Fruit fly (Drosophila melanogaster): Measurements from ENCODE around the gene CG43317.
A peak's percentile ranks its signal among the peaks of the same experiment; 100 is the strongest.

CG43317 gene

dm6 chr3R:15803502-15804461, 30.4 kb downstream of the CG43317 start, which contains the start of gene alpha-Man-IIb (continued):
- peak; percentile 6 for TF ChIP-seq CG17186 (GFP tag; optimal IDR thresholded peaks at IDR 0.05)
- no peak for TF ChIP-seq CG6683 (GFP tag; optimal IDR thresholded peaks at IDR 0.05)
- no peak for TF ChIP-seq gt (GFP tag; IDR thresholded peaks at IDR 0.05)
- TF ChIP-seq CG17612 (GFP tag; IDR thresholded peaks at IDR 0.05), result no peak
- TF ChIP-seq Gug (GFP tag; IDR thresholded peaks at IDR 0.05), result no peak
- TF ChIP-seq CG4328 (GFP tag; optimal IDR thresholded peaks at IDR 0.05), result no peak
- no peak for TF ChIP-seq CG11723 (GFP tag; optimal IDR thresholded peaks at IDR 0.05)
- peak in 1 of 2 experiments; percentile 5 for TF ChIP-seq insv (GFP tag; optimal IDR thresholded peaks at IDR 0.05)
- TF ChIP-seq CG31224 (GFP tag; IDR thresholded peaks at IDR 0.05), result no peak
- TF ChIP-seq zfh2 (GFP tag; optimal IDR thresholded peaks at IDR 0.05), result no peak
- no peak for TF ChIP-seq HLHmδ (GFP tag; optimal IDR thresholded peaks at IDR 0.05)
- TF ChIP-seq lov (optimal IDR thresholded peaks at IDR 0.05), result no peak
- peak; percentile 51; the same call in 1 of the 3 replicates for TF ChIP-seq lov (GFP tag; IDR thresholded peaks at IDR 0.05)
- TF ChIP-seq Dp (GFP tag; optimal IDR thresholded peaks at IDR 0.05), result peak; percentile 97
- TF ChIP-seq aop (GFP tag; IDR thresholded peaks at IDR 0.05), result no peak
- no peak for TF ChIP-seq Fer3 (tag; optimal IDR thresholded peaks at IDR 0.05)
- no peak for TF ChIP-seq Dip3 (GFP tag; optimal IDR thresholded peaks at IDR 0.05)
- TF ChIP-seq CG8478 (optimal IDR thresholded peaks at IDR 0.05), result no peak
- TF ChIP-seq CG7357 (GFP tag; IDR thresholded peaks at IDR 0.05), result no peak
- TF ChIP-seq chn (GFP tag; optimal IDR thresholded peaks at IDR 0.05), result no peak
- no peak for TF ChIP-seq CG12219 (GFP tag; optimal IDR thresholded peaks at IDR 0.05)
- no peak for TF ChIP-seq CG18764 (GFP tag; optimal IDR thresholded peaks at IDR 0.05)
- TF ChIP-seq grau (tag; optimal IDR thresholded peaks at IDR 0.05), result peak; percentile 21
- peak; percentile 36 for TF ChIP-seq nerfin-1 (tag; optimal IDR thresholded peaks at IDR 0.05)
- no peak for TF ChIP-seq CG31388 (GFP tag; optimal IDR thresholded peaks at IDR 0.05)
- no peak for TF ChIP-seq CG18599 (GFP tag; optimal IDR thresholded peaks at IDR 0.05)
- peak; percentile 62 for TF ChIP-seq CG15514 (GFP tag; optimal IDR thresholded peaks at IDR 0.05)
- TF ChIP-seq Oli (tag; optimal IDR thresholded peaks at IDR 0.05), result no peak
- no peak for TF ChIP-seq pho (GFP tag; optimal IDR thresholded peaks at IDR 0.05)
- peak; percentile 23 for TF ChIP-seq Asciz (GFP tag; optimal IDR thresholded peaks at IDR 0.05)
- no peak for TF ChIP-seq GATAe (GFP tag; conservative IDR thresholded peaks at IDR 0.05)
- TF ChIP-seq Ets97D (GFP tag; optimal IDR thresholded peaks at IDR 0.05), result peak; percentile 35
- TF ChIP-seq HLH4C (GFP tag; IDR thresholded peaks at IDR 0.05; ENCODE audit: partially characterized antibody), result peak; percentile 68
- TF ChIP-seq mld (GFP tag; IDR thresholded peaks at IDR 0.05; ENCODE audit: partially characterized antibody), result no peak
- no peak for TF ChIP-seq Awh (GFP tag; IDR thresholded peaks at IDR 0.05)
- no peak for TF ChIP-seq Doc2 (GFP tag; IDR thresholded peaks at IDR 0.05)
- peak; percentile 43; the same call in 1 of the 2 replicates for TF ChIP-seq MBD-R2 (GFP tag; IDR thresholded peaks at IDR 0.05)
- TF ChIP-seq CG1233 (GFP tag; optimal IDR thresholded peaks at IDR 0.05), result peak; percentile 6
- no peak for TF ChIP-seq grn (GFP tag; optimal IDR thresholded peaks at IDR 0.05)
- TF ChIP-seq CG8089 (GFP tag; optimal IDR thresholded peaks at IDR 0.05), result no peak
- TF ChIP-seq CG11695 (GFP tag; IDR thresholded peaks at IDR 0.05), result no peak
- no peak for TF ChIP-seq repo (GFP tag; optimal IDR thresholded peaks at IDR 0.05)
- peak; percentile 89 for TF ChIP-seq sna (GFP tag; IDR thresholded peaks at IDR 0.05; ENCODE audit: partially characterized antibody)
- TF ChIP-seq CG7556 (GFP tag; optimal IDR thresholded peaks at IDR 0.05), result peak; percentile 7
- no peak for TF ChIP-seq crc (GFP tag; optimal IDR thresholded peaks at IDR 0.05)
- TF ChIP-seq CG1792 (GFP tag; optimal IDR thresholded peaks at IDR 0.05), result no peak
- TF ChIP-seq CG30403 (GFP tag; optimal IDR thresholded peaks at IDR 0.05), result peak; percentile 18
- peak; percentile 50 for TF ChIP-seq trem (tag; optimal IDR thresholded peaks at IDR 0.05)
- TF ChIP-seq CG1529 (GFP tag; optimal IDR thresholded peaks at IDR 0.05), result no peak
- TF ChIP-seq ab (GFP tag; optimal IDR thresholded peaks at IDR 0.05), result no peak

Measured in whole organism, embryonic.